Worm (Caenorhabditis elegans): ENCODE data around the gene srg-24.

DNA sequence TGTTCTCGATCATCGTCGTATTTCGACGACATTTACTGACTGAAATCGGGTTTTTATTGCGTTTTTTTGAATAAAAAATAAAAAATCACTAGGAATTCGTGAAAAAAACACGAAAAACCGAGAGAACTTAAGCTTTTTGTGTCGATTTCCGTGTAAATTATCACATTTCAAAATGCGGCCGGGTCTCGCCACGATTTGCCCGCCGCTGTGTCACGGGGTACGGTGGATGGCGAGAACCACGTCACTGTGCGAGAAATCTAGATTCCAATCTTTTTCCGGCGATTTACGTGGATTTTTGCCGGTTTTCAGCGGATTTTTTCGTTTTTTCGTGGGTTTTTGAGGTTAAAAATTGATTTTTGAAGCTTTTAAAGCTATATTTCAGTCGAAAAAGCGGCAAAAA lies 23.5 kb downstream of the srg-24 start, which contains the start of gene Y25C1A.8:
- TF ChIP-seq nhr-12 (tag; optimal IDR thresholded peaks at IDR 0.05) (no peak), unc-62 (GFP tag; optimal IDR thresholded peaks at IDR 0.05) (peak; percentile 30), lin-13 (tag; optimal IDR thresholded peaks at IDR 0.05) (peak; percentile 70), nhr-28 (tag; optimal IDR thresholded peaks at IDR 0.05) (no peak), snpc-4 (tag; optimal IDR thresholded peaks at IDR 0.05) (no peak)
